Worm (Caenorhabditis elegans): Measurements from ENCODE around the gene kqt-3.

ce11 chrII:13715733-13716132, 19.7 kb downstream of the kqt-3 start, which contains the start of gene zipt-2.3:
- TF ChIP-seq blmp-1 (tag; optimal IDR thresholded peaks at IDR 0.05) (no peak), pqm-1 (tag; optimal IDR thresholded peaks at IDR 0.05) (no peak), elt-2 (tag; optimal IDR thresholded peaks at IDR 0.05) (peak; percentile 56)
